Worm (Caenorhabditis elegans) whole organism, mixed stage, embryonic: ENCODE results near the gene taf-9.
A peak's percentile ranks its signal among the peaks of the same experiment; 100 is the strongest.

ENCODE experiments used
- blmp-1 ChIP-seq: fragments of 150-350 bp; optimal IDR thresholded peaks from 2 replicates; lab custom pipeline; 2014; ENCODE audit warnings: missing biosample characterization, missing genetic modification characterization
- ceh-39 ChIP-seq: fragments of 150-350 bp; optimal IDR thresholded peaks from 2 replicates; lab custom pipeline; 2014; ENCODE audit warnings: missing biosample characterization, missing genetic modification characterization
- lin-13 ChIP-seq: fragments of 150-350 bp; optimal IDR thresholded peaks from 2 replicates; lab custom pipeline; 2014; ENCODE audit warnings: missing biosample characterization, missing genetic modification characterization
- mep-1 ChIP-seq: fragments of 150-350 bp; optimal IDR thresholded peaks from 2 replicates; lab custom pipeline; 2017; ENCODE audit warnings: missing biosample characterization, missing genetic modification reagents, missing genetic modification characterization, inconsistent platforms
- nhr-12 ChIP-seq: fragments of 150-350 bp; optimal IDR thresholded peaks from 2 replicates; lab custom pipeline; 2014; ENCODE audit warnings: missing biosample characterization, missing genetic modification characterization
- nhr-237 ChIP-seq: fragments of 150-350 bp; optimal IDR thresholded peaks from 2 replicates; lab custom pipeline; 2014; ENCODE audit warnings: missing biosample characterization, missing genetic modification characterization
- nhr-28 ChIP-seq: fragments of 150-350 bp; optimal IDR thresholded peaks from 2 replicates; lab custom pipeline; 2014; ENCODE audit warnings: missing biosample characterization, missing genetic modification characterization
- nhr-76 ChIP-seq: sonication (generic microtip); optimal IDR thresholded peaks from 2 replicates; lab custom pipeline; 2017; ENCODE audit warnings: missing biosample characterization, missing genetic modification characterization
- snpc-4 ChIP-seq: fragments of 150-350 bp; optimal IDR thresholded peaks from 2 replicates; lab custom pipeline; 2014; ENCODE audit warnings: missing biosample characterization, missing genetic modification characterization
- tbx-8 ChIP-seq: fragments of 200-800 bp; sonication (Bioruptor generic); optimal IDR thresholded peaks from 2 replicates; lab custom pipeline; 2018; ENCODE audit warnings: mild to moderate bottlenecking, missing genetic modification characterization, moderate library complexity, missing compliant biosample characterization
- unc-62 ChIP-seq: fragments of 150-350 bp; optimal IDR thresholded peaks from 2 replicates; lab custom pipeline; 2014; ENCODE audit warnings: missing biosample characterization, missing genetic modification reagents, missing genetic modification characterization

DNA sequence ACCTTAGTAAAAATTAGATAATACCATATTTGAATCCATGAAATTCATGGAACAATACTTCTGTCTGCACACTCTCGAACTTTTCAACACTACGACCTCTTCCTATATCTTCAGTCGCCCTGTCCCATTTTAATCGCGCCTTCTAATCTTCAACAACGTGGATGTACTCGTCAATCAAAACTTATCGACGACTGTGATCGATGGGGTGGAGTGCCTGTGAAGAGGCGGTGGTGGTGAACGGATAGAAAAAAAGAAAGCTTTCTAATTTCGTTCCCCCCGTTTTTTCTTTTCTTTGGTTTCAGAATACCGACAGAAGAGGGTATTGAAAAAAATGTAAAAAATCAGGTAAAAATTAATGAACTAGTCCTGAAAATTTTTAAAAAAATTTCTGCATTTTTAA lies 35.0 kb downstream of the taf-9 start:
- TF ChIP-seq tbx-8, result no peak
- TF ChIP-seq ceh-39 (tag; lab: Kevin White, UChicago), result no peak
- TF ChIP-seq unc-62 (GFP tag; lab: Kevin White, UChicago), result peak; percentile 46
- TF ChIP-seq nhr-12 (tag; lab: Kevin White, UChicago), result no peak
- no peak for TF ChIP-seq snpc-4 (tag; lab: Kevin White, UChicago)
- TF ChIP-seq blmp-1 (tag; lab: Kevin White, UChicago), result no peak
- no peak for TF ChIP-seq lin-13 (tag; lab: Kevin White, UChicago)
- TF ChIP-seq nhr-28, result no peak
- TF ChIP-seq nhr-76 (tag; lab: Kevin White, UChicago), result no peak
- no peak for TF ChIP-seq nhr-237
- no peak for TF ChIP-seq mep-1 (tag; lab: Kevin White, UChicago)
